Fruit fly (Drosophila melanogaster): ENCODE results near the gene CG11294.

- TF ChIP-seq CG12768 (GFP tag; optimal IDR thresholded peaks at IDR 0.05): no peak
- no peak for TF ChIP-seq bab1 (GFP tag; optimal IDR thresholded peaks at IDR 0.05)
- TF ChIP-seq Mnt (GFP tag; optimal IDR thresholded peaks at IDR 0.05): no peak
These were observed 21.8 kb downstream of the CG11294 start for dm6 chrX:8671348-8672298.

Data from whole organism, adult.